Worm (Caenorhabditis elegans): ENCODE data around the gene C02H6.1.

The C02H6.1 gene

DNA sequence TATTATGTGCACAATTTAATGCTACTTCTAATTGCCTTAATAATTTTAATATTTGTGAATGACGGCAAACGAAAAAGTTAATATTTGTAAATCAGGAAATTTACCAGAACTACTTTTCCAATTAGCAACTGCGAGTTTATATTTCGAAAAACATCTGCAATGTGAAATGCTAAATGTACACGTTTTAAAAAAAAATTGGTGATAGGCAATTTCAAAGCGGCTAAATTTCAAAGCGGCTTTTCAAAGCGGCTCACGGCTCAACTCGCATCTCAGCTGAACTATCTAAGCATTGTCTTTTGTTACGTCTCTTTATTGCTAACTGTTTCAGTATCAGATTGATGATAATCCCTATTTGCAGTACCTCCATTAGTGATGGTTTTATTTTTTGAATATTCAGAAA is 49.8 kb downstream of the C02H6.1 start, which contains the start of gene srh-187:
srh-187 (minus strand) TSS at position 101 of the 400 bp plus-strand sequence.
- TF ChIP-seq spr-3 (GFP tag; optimal IDR thresholded peaks at IDR 0.05) (no peak), hlh-11 (tag; optimal IDR thresholded peaks at IDR 0.05) (no peak), pha-4 (GFP tag; IDR thresholded peaks at IDR 0.05) (no peak), pha-4 (tag; optimal IDR thresholded peaks at IDR 0.05) (no peak), lin-38 (GFP tag; IDR thresholded peaks at IDR 0.05) (no peak), set-16 (GFP tag; IDR thresholded peaks at IDR 0.05) (no peak), ceh-82 (tag; optimal IDR thresholded peaks at IDR 0.05) (no peak), lin-13 (GFP tag; optimal IDR thresholded peaks at IDR 0.05) (no peak), hlh-30 (tag; optimal IDR thresholded peaks at IDR 0.05; ENCODE audit: insufficient read depth) (no peak), nhr-76 (tag; optimal IDR thresholded peaks at IDR 0.05) (no peak), sdz-12 (GFP tag; optimal IDR thresholded peaks at IDR 0.05) (no peak)

Measured in whole organism, L4 larva.